Fruit fly (Drosophila melanogaster) whole organism, prepupa: ENCODE measurements around the gene cbt.
A peak's percentile ranks its signal among the peaks of the same experiment; 100 is the strongest.

Experiments
- Blimp-1 ChIP-seq: fragments of 200-800 bp; sonication (Bioruptor generic); optimal IDR thresholded peaks from 3 replicates; lab custom pipeline; 2017; ENCODE audit warnings: missing biosample characterization, missing genetic modification characterization, mild to moderate bottlenecking, moderate library complexity, missing genetic modification reagents
- CG10631 ChIP-seq: fragments of 200-800 bp; sonication (Bioruptor generic); optimal IDR thresholded peaks from 2 replicates; lab custom pipeline; 2016; ENCODE audit warnings: missing biosample characterization, missing genetic modification characterization
- CG10669 ChIP-seq: fragments of 200-800 bp; sonication (Bioruptor generic); optimal IDR thresholded peaks from 3 replicates; lab custom pipeline; 2018; ENCODE audit warnings: missing biosample characterization, mild to moderate bottlenecking, missing genetic modification characterization, moderate library complexity
- CG11294 ChIP-seq: fragments of 200-800 bp; sonication (Bioruptor generic); IDR thresholded peaks from 2 replicates; pipeline ENCODE4 v1.3.6; 2022; ENCODE audit warnings: missing biosample characterization, missing genetic modification characterization
- CG11902 ChIP-seq: fragments of 200-800 bp; sonication (Bioruptor generic); optimal IDR thresholded peaks from 3 replicates; lab custom pipeline; 2016; ENCODE audit warnings: missing biosample characterization, missing genetic modification characterization
- CG15336 ChIP-seq: fragments of 200-800 bp; sonication (Bioruptor generic); IDR thresholded peaks from 2 replicates; pipeline ENCODE4 v1.3.6; 2022; ENCODE audit warnings: missing biosample characterization, missing genetic modification characterization
- CG1621 ChIP-seq: fragments of 200-800 bp; sonication (Bioruptor generic); optimal IDR thresholded peaks from 3 replicates; lab custom pipeline; 2018; ENCODE audit warnings: missing biosample characterization, mild to moderate bottlenecking, missing genetic modification characterization
- CG3032 ChIP-seq: fragments of 200-800 bp; optimal IDR thresholded peaks from 2 replicates; lab custom pipeline; 2019; ENCODE audit warnings: missing biosample characterization, mild to moderate bottlenecking, missing genetic modification characterization, moderate library complexity
- CG32006 ChIP-seq: fragments of 200-800 bp; sonication (Bioruptor generic); optimal IDR thresholded peaks from 3 replicates; lab custom pipeline; 2017; ENCODE audit warnings: missing biosample characterization, mild to moderate bottlenecking, missing genetic modification characterization
- CG3919 ChIP-seq: fragments of 200-800 bp; sonication (Bioruptor generic); optimal IDR thresholded peaks from 3 replicates; lab custom pipeline; 2016; ENCODE audit warnings: missing biosample characterization, missing genetic modification characterization
- CG6276 ChIP-seq: fragments of 200-800 bp; sonication (Bioruptor generic); optimal IDR thresholded peaks from 2 replicates; lab custom pipeline; 2017; ENCODE audit warnings: missing biosample characterization, mild to moderate bottlenecking, missing genetic modification characterization
- CG6792 ChIP-seq: fragments of 200-800 bp; sonication (Bioruptor generic); optimal IDR thresholded peaks from 3 replicates; lab custom pipeline; 2016; ENCODE audit warnings: missing biosample characterization, missing genetic modification characterization
- CG6808 ChIP-seq: fragments of 200-800 bp; sonication (Bioruptor generic); optimal IDR thresholded peaks from 3 replicates; lab custom pipeline; 2017; ENCODE audit warnings: missing biosample characterization, missing genetic modification characterization, mild to moderate bottlenecking, moderate library complexity, missing genetic modification reagents
- CG8119 ChIP-seq: fragments of 200-800 bp; sonication (Bioruptor generic); IDR thresholded peaks from 3 replicates; pipeline ENCODE4 v1.3.6; 2022; ENCODE audit warnings: missing biosample characterization, missing genetic modification characterization
- CG8632 ChIP-seq: fragments of 200-800 bp; sonication (Bioruptor generic); optimal IDR thresholded peaks from 3 replicates; lab custom pipeline; 2016; ENCODE audit warnings: missing biosample characterization, missing genetic modification characterization
- Eip75B ChIP-seq: fragments of 200-800 bp; sonication (Bioruptor generic); optimal IDR thresholded peaks from 3 replicates; lab custom pipeline; 2016; ENCODE audit warnings: missing biosample characterization, missing genetic modification characterization
- Eip78C ChIP-seq: fragments of 200-800 bp; sonication (Bioruptor generic); peaks from one replicate; lab custom pipeline; 2016; ENCODE audit warnings: missing biosample characterization, missing genetic modification characterization
- Eip93F ChIP-seq: fragments of 200-800 bp; sonication (Bioruptor generic); optimal IDR thresholded peaks from 2 replicates; lab custom pipeline; 2016; ENCODE audit warnings: missing biosample characterization, mild to moderate bottlenecking, missing genetic modification characterization
- Ets21C ChIP-seq: fragments of 200-800 bp; sonication (Bioruptor generic); optimal IDR thresholded peaks from 3 replicates; lab custom pipeline; 2016; ENCODE audit warnings: missing biosample characterization, missing genetic modification characterization
- Gug ChIP-seq: fragments of 200-800 bp; sonication (Bioruptor generic); IDR thresholded peaks from 2 replicates; pipeline ENCODE4 v1.3.6; 2022; ENCODE audit warnings: missing biosample characterization, missing genetic modification characterization
- Hr38 ChIP-seq: sonication (Bioruptor generic); optimal IDR thresholded peaks from 2 replicates; lab custom pipeline; 2016; ENCODE audit warnings: missing biosample characterization, missing genetic modification characterization
- Hr39 ChIP-seq: fragments of 200-800 bp; sonication (Bioruptor generic); optimal IDR thresholded peaks from 2 replicates; lab custom pipeline; 2016; ENCODE audit warnings: missing biosample characterization, missing genetic modification characterization
- Hr4 ChIP-seq: fragments of 200-800 bp; sonication (Bioruptor generic); optimal IDR thresholded peaks from 3 replicates; lab custom pipeline; 2016; ENCODE audit warnings: missing biosample characterization, missing genetic modification characterization
- Lpt ChIP-seq: fragments of 200-800 bp; sonication (Bioruptor generic); optimal IDR thresholded peaks from 3 replicates; lab custom pipeline; 2016; ENCODE audit warnings: missing biosample characterization, missing genetic modification characterization
- Met ChIP-seq: fragments of 200-800 bp; sonication (Bioruptor generic); optimal IDR thresholded peaks from 3 replicates; lab custom pipeline; 2016; ENCODE audit warnings: missing biosample characterization, missing genetic modification characterization
- OdsH ChIP-seq: fragments of 200-800 bp; sonication (Bioruptor generic); optimal IDR thresholded peaks from 3 replicates; lab custom pipeline; 2016; ENCODE audit warnings: missing biosample characterization, missing genetic modification characterization
- Smox ChIP-seq: fragments of 200-800 bp; sonication (Bioruptor generic); optimal IDR thresholded peaks from 3 replicates; lab custom pipeline; 2016; ENCODE audit warnings: missing biosample characterization, missing genetic modification characterization
- Sox102F ChIP-seq: fragments of 200-800 bp; sonication (Bioruptor generic); optimal IDR thresholded peaks from 2 replicates; lab custom pipeline; 2016; ENCODE audit warnings: missing biosample characterization, mild to moderate bottlenecking, missing genetic modification characterization
- Sox14 ChIP-seq: fragments of 200-800 bp; sonication (Bioruptor generic); optimal IDR thresholded peaks from 3 replicates; lab custom pipeline; 2016; ENCODE audit warnings: missing biosample characterization, missing genetic modification characterization
- Sox15 ChIP-seq: fragments of 200-800 bp; sonication (Bioruptor generic); optimal IDR thresholded peaks from 3 replicates; lab custom pipeline; 2016; ENCODE audit warnings: missing biosample characterization, missing genetic modification characterization
- achi ChIP-seq: fragments of 200-800 bp; sonication (Bioruptor generic); optimal IDR thresholded peaks from 3 replicates; lab custom pipeline; 2016; ENCODE audit warnings: missing biosample characterization, missing genetic modification characterization
- cyc ChIP-seq: fragments of 200-800 bp; sonication (Bioruptor generic); optimal IDR thresholded peaks from 3 replicates; lab custom pipeline; 2016; ENCODE audit warnings: missing biosample characterization, missing genetic modification characterization
- dsx ChIP-seq: fragments of 200-800 bp; optimal IDR thresholded peaks from 3 replicates; lab custom pipeline; 2019; ENCODE audit warnings: missing biosample characterization, mild to moderate bottlenecking, missing genetic modification characterization, moderate library complexity; ENCODE audit not compliant: poor library complexity, severe bottlenecking
- eg ChIP-seq: fragments of 200-800 bp; sonication (Bioruptor generic); IDR thresholded peaks from 3 replicates; pipeline ENCODE4 v1.3.6; 2022; ENCODE audit warnings: missing biosample characterization, missing genetic modification characterization
- esn ChIP-seq: fragments of 200-800 bp; sonication (Bioruptor generic); optimal IDR thresholded peaks from 2 replicates; lab custom pipeline; 2016; ENCODE audit warnings: missing biosample characterization, mild to moderate bottlenecking, missing genetic modification characterization, moderate library complexity
- fd59A ChIP-seq: fragments of 200-800 bp; sonication (Bioruptor generic); optimal IDR thresholded peaks from 2 replicates; lab custom pipeline; 2017; ENCODE audit warnings: missing biosample characterization, mild to moderate bottlenecking, missing genetic modification characterization, missing genetic modification reagents
- fd85E ChIP-seq: fragments of 200-800 bp; sonication (Bioruptor generic); optimal IDR thresholded peaks from 3 replicates; lab custom pipeline; 2016; ENCODE audit warnings: missing biosample characterization, missing genetic modification characterization
- fkh ChIP-seq: fragments of 200-800 bp; sonication (Bioruptor generic); optimal IDR thresholded peaks from 3 replicates; lab custom pipeline; 2017; ENCODE audit warnings: missing biosample characterization, mild to moderate bottlenecking, missing genetic modification characterization, moderate library complexity
- pdm3 ChIP-seq: fragments of 200-800 bp; sonication (Bioruptor generic); optimal IDR thresholded peaks from 3 replicates; lab custom pipeline; 2016; ENCODE audit warnings: missing biosample characterization, missing genetic modification characterization
- salr ChIP-seq, 2 experiments: fragments of 200-800 bp; sonication (Bioruptor generic); optimal IDR thresholded peaks; 3 replicates each; lab custom pipeline; 2016 to 2018; ENCODE audit warnings: missing biosample characterization in 2 of 2, missing genetic modification characterization in 2 of 2, mild to moderate bottlenecking in 1 of 2
- spab ChIP-seq: fragments of 200-800 bp; sonication (Bioruptor generic); optimal IDR thresholded peaks from 2 replicates; lab custom pipeline; 2017; ENCODE audit warnings: missing biosample characterization, mild to moderate bottlenecking, missing genetic modification characterization, missing genetic modification reagents
- svp ChIP-seq: fragments of 200-800 bp; sonication (Bioruptor generic); peaks from one replicate; lab custom pipeline; 2016; ENCODE audit warnings: missing biosample characterization, missing genetic modification characterization
- vri ChIP-seq: fragments of 200-800 bp; sonication (Bioruptor generic); optimal IDR thresholded peaks from 3 replicates; lab custom pipeline; 2016; ENCODE audit warnings: missing biosample characterization, mild to moderate bottlenecking, missing genetic modification characterization

Gene cbt

dm6 chr2L:479483-480195 lies at the start of gene cbt (continued):
- TF ChIP-seq Hr38 (GFP tag; lab: Kevin White, UChicago): peak; percentile 84
- no peak for TF ChIP-seq Gug (GFP tag; lab: Robert Waterston, UW)
- TF ChIP-seq CG8632 (GFP tag; lab: Kevin White, UChicago): peak; percentile 98
- TF ChIP-seq esn (GFP tag; lab: Kevin White, UChicago): peak; percentile 98
- peak; percentile 98 for TF ChIP-seq cyc (GFP tag; lab: Kevin White, UChicago)
- TF ChIP-seq Sox102F: peak; percentile 98
- peak; percentile 95 for TF ChIP-seq Eip93F
- TF ChIP-seq dsx (GFP tag; lab: Kevin White, UChicago): peak; percentile 97
- TF ChIP-seq svp (GFP tag; lab: Kevin White, UChicago): peak; percentile 100
- TF ChIP-seq, all 60 proteins: peak for 54

DNA sequence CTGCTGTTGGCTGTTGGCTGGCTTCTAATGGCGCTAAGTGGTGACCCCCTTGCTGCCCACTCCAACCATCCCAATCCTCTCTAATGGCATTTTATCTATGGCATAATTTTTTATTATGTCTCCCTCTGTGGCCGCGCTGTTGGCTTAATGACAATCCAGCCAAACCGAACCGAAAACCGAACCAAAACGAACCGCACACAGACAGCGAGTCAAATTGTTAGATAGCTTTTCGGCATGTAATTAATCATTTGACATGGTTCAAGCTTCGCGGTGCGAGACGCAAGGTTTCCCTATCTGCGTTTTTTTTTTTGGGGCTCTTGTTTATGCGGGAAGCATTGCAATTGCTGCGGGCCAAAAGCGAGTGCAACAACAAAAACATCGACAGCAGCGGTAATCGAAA lies 48.2 kb upstream of the cbt start:
- TF ChIP-seq CG11294 (no peak), Gug (GFP tag; lab: Robert Waterston, UW) (no peak; the same call in 1 of the 2 replicates), vri (peak; percentile 10), fd59A (no peak), svp (GFP tag; lab: Kevin White, UChicago) (peak; percentile 51), CG6808 (GFP tag; lab: Kevin White, UChicago) (no peak), Smox (no peak), fkh (no peak), Sox15 (GFP tag; lab: Kevin White, UChicago) (no peak), CG1621 (no peak), spab (no peak), Ets21C (GFP tag; lab: Kevin White, UChicago) (no peak), CG6792 (GFP tag; lab: Kevin White, UChicago) (no peak), Eip78C (no peak), salr (GFP tag; optimal IDR thresholded peaks at IDR 0.05; lab: Kevin White, UChicago) (no peak), CG6276 (GFP tag; lab: Kevin White, UChicago) (no peak), OdsH (GFP tag; lab: Kevin White, UChicago) (no peak), esn (GFP tag; lab: Kevin White, UChicago) (no peak)

dm6 chr2L:526924-527307 lies 47.4 kb upstream of the cbt start:
- TF ChIP-seq Blimp-1 (GFP tag; lab: Kevin White, UChicago): no peak
- TF ChIP-seq svp (GFP tag; lab: Kevin White, UChicago): peak; percentile 57
- peak; percentile 7 for TF ChIP-seq CG32006 (GFP tag; lab: Kevin White, UChicago)
- peak; percentile 20 for TF ChIP-seq Met
- peak; percentile 2 for TF ChIP-seq Sox14 (GFP tag; lab: Kevin White, UChicago)
- TF ChIP-seq CG15336: 0 out of 2 replicates have a peak, but pooled peaks have one; percentile 11
- peak; percentile 21 for TF ChIP-seq pdm3 (GFP tag; lab: Kevin White, UChicago)
- peak; percentile 23 for TF ChIP-seq Ets21C (GFP tag; lab: Kevin White, UChicago)
- no peak for TF ChIP-seq dsx (GFP tag; lab: Kevin White, UChicago)
- TF ChIP-seq achi (GFP tag; lab: Kevin White, UChicago): no peak
- TF ChIP-seq CG3919 (GFP tag; lab: Kevin White, UChicago): peak; percentile 25
- TF ChIP-seq esn (GFP tag; lab: Kevin White, UChicago): peak; percentile 40

DNA sequence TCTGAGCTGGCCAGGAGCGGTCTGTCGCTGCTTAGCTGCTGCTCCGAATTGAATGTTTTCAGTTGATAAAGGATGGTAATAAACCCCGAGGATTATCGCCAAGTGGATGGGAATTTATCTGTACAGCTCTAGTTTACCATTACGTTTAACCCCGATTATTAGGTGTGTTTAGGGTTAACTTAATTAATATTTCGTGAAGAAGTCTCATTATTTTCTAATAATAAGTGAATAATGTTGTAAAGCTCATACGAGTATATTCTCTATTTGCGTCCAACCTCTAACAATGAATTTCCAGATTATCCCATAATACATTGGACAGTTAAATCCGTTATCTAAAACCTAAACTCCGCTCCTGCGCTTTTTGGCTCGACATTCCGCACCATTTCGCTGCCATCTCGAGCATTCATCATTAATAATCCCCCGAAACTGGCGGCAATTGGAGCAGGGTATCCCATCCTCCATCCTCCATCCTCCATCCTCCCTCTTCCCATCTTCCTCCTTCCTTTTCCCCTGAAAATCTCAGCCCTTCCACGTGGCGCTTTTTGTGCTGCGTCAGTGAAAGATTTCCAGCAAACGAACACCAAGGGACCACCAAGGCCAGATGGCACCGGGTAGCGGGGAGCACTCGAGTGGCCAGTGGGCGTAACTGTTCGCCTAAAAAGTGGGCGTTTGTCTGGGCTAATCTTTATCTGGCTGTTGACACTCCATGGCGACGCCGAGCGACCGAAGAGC lies 46.9 kb upstream of the cbt start:
- TF ChIP-seq eg (no peak), CG8119 (GFP tag; lab: Robert Waterston, UW) (no peak), vri (no peak), CG32006 (GFP tag; lab: Kevin White, UChicago) (no peak), Eip93F (no peak), CG6808 (GFP tag; lab: Kevin White, UChicago) (peak; percentile 40), Lpt (GFP tag; lab: Kevin White, UChicago) (no peak), CG3919 (GFP tag; lab: Kevin White, UChicago) (no peak), CG3032 (peak; percentile 29), OdsH (GFP tag; lab: Kevin White, UChicago) (peak; percentile 17), pdm3 (GFP tag; lab: Kevin White, UChicago) (peak; percentile 18), fd85E (GFP tag; lab: Kevin White, UChicago) (no peak), Met (peak; percentile 53), cyc (GFP tag; lab: Kevin White, UChicago) (peak; percentile 34), CG10669 (GFP tag; lab: Kevin White, UChicago) (peak; percentile 15), CG10631 (no peak), CG11902 (peak; percentile 37), Eip75B (GFP tag; lab: Kevin White, UChicago) (no peak), Hr4 (GFP tag; lab: Kevin White, UChicago) (no peak), Hr39 (GFP tag; lab: Kevin White, UChicago) (peak; percentile 10)
